Worm (Caenorhabditis elegans): Measurements from ENCODE around the gene K10B4.3.

K10B4.3 gene

ce11 chrII:121121-121520 lies at the start of gene K10B4.3:
Gene K10B4.3 (minus strand): TSS chrII:121221.
- TF ChIP-seq unc-62 (GFP tag; optimal IDR thresholded peaks at IDR 0.05) = no peak

- no peak for TF ChIP-seq unc-62 (GFP tag; optimal IDR thresholded peaks at IDR 0.05)
Measured at ce11 chrII:163229-163628, 42.2 kb upstream of the K10B4.3 start.

- no peak for TF ChIP-seq unc-62 (GFP tag; optimal IDR thresholded peaks at IDR 0.05)
Measured at ce11 chrII:162182-162581, 41.2 kb upstream of the K10B4.3 start, which contains the start of gene etr-1. Gene etr-1 (plus strand): TSS chrII:162374.

ce11 chrII:161275-161674 lies 40.3 kb upstream of the K10B4.3 start:
- TF ChIP-seq unc-62 (GFP tag; optimal IDR thresholded peaks at IDR 0.05) = no peak

- no peak for TF ChIP-seq unc-62 (GFP tag; optimal IDR thresholded peaks at IDR 0.05)
Measured at ce11 chrII:160561-161123, 39.6 kb upstream of the K10B4.3 start.

- no peak for TF ChIP-seq unc-62 (GFP tag; optimal IDR thresholded peaks at IDR 0.05)
Measured at ce11 chrII:159294-159922, 38.4 kb upstream of the K10B4.3 start.

- no peak for TF ChIP-seq unc-62 (GFP tag; optimal IDR thresholded peaks at IDR 0.05)
Measured at ce11 chrII:158004-158731, 37.1 kb upstream of the K10B4.3 start.

ce11 chrII:156999-157499 lies 36.0 kb upstream of the K10B4.3 start:
- TF ChIP-seq unc-62 (GFP tag; optimal IDR thresholded peaks at IDR 0.05) = no peak

ce11 chrII:155904-156303 lies 34.9 kb upstream of the K10B4.3 start, which contains the start of gene mrpl-28:
Gene mrpl-28 (minus strand): TSS chrII:156009.
- TF ChIP-seq unc-62 (GFP tag; optimal IDR thresholded peaks at IDR 0.05) = no peak

DNA sequence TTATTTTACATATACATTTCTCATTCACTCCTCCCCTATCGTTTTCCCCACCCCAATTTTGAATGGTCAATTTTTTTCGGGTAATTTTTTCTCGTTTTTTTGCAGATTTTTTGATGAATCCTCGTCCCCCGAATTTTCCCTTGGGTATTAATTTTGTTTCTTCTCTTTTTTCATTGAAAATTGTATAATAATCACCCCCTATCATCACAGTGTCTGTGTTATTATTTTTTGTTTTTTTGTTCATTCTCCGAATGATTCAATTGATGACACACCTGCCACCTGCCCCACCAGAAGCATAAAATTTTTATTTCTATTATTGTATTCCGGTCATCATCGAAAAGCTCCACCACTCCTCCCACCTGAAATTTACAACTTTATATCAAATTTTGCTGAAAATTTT lies 31.3 kb upstream of the K10B4.3 start, which contains the start of gene T25D3.3:
Gene T25D3.3 (plus strand): TSS at position 301 of the 400 bp plus-strand sequence.
- TF ChIP-seq unc-62 (GFP tag; optimal IDR thresholded peaks at IDR 0.05) = no peak

DNA sequence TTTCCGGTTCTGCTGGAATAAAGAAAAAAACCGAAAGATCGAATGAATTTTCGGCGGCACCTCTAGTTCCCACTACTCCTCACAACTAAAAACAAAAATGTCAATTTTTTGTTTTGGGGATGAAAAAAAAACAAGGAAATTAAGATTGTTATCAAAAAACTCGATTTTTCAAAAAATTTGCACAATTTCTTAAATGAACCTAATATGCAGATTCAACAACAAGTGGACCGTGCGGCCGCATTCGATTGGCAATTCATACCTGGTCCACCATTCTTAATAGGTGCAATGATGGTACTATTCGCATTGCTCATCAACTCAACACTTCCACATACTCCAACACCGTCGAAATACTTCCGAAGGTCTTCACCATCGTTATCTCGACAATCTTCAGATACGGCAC lies 30.5 kb upstream of the K10B4.3 start:
- no peak for TF ChIP-seq unc-62 (GFP tag; optimal IDR thresholded peaks at IDR 0.05)

DNA sequence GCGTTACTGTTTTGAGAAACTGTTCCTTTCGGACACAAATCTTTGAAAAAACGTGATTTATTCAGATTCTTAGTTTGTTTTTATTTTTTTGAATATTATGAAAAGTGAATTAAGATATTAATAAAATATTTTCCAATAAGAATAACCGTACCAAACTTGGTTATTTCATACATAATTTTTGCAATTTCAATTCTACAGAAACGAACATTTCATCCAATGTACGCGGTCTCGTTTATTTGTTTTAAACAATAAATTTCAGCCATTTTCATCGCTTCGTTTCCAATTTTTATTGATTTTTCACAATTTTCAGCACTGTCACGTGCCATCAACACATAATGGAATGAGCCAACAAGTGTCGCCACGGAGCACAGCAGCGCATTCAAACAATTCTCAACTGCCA lies 25.9 kb upstream of the K10B4.3 start, which contains the start of gene T25D3.4:
Gene T25D3.4 (plus strand): TSS at position 301 of the 400 bp plus-strand sequence.
- no peak for TF ChIP-seq unc-62 (GFP tag; optimal IDR thresholded peaks at IDR 0.05)

ce11 chrII:135166-135565 lies 14.1 kb upstream of the K10B4.3 start, which contains the start of gene K10B4.1:
Gene K10B4.1 (plus strand): TSS chrII:135466.
- no peak for TF ChIP-seq unc-62 (GFP tag; optimal IDR thresholded peaks at IDR 0.05)

ce11 chrII:133548-134275 lies 12.7 kb upstream of the K10B4.3 start, which contains the start of gene cwn-1:
Gene cwn-1 (minus strand): TSS chrII:133598.
- no peak for TF ChIP-seq unc-62 (GFP tag; optimal IDR thresholded peaks at IDR 0.05)

DNA sequence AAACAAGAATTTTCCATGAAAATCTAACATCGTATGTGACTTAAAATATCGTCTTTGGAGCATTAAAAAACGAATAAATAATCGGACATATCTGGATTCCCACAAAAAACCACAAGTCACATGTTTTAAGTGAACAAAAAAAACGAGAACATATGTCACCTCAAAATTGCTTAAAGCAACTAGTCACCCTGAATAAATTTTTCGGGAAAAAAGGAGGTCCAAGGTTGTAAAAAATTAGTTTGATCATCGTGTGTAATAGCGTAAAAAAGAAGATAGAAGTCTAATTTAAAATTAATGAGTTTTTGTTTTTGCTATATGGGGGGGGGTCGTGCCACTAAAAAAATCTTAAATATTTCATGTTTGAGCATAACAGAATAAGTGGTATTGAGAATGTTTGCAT lies 8.7 kb upstream of the K10B4.3 start:
- TF ChIP-seq unc-62 (GFP tag; optimal IDR thresholded peaks at IDR 0.05) = no peak

DNA sequence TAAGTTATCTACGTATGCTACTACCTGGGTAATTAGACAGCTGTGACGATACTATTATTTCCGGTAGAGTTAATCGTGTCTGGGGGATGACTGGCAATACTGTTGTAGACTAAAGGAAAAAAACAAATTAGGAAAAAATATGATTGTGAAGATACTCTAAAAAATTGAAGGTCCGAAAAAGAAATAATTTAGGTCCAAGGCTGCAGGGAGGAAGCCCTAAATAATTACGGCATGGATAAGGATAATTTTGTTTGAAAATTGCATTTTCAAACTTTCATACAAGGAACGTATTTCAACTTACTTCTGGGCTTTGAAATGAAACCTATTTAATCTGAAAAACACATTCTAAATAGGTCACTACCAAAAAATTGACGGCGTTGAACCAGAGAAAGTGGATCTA lies 7.9 kb upstream of the K10B4.3 start, which contains the start of gene srd-3:
Gene srd-3 (minus strand): TSS at position 101 of the 400 bp plus-strand sequence.
- TF ChIP-seq unc-62 (GFP tag; optimal IDR thresholded peaks at IDR 0.05) = no peak

Measured in whole organism, dauer.